Worm (Caenorhabditis elegans): ENCODE measurements around the gene hmgr-1.

ce11 chrIII:7322018-7322417, 37.3 kb upstream of the hmgr-1 start:
- TF ChIP-seq ceh-13 (GFP tag; optimal IDR thresholded peaks at IDR 0.05) (no peak), ama-1 (optimal IDR thresholded peaks at IDR 0.05) (no peak), hnd-1 (tag; optimal IDR thresholded peaks at IDR 0.05) (no peak), sea-1 (GFP tag; conservative IDR thresholded peaks at IDR 0.05) (no peak), tra-4 (tag; optimal IDR thresholded peaks at IDR 0.05) (no peak), tbx-37 (GFP tag; conservative IDR thresholded peaks at IDR 0.05) (no peak), ets-7 (tag; optimal IDR thresholded peaks at IDR 0.05) (no peak), hmbx-1 (tag; optimal IDR thresholded peaks at IDR 0.05) (no peak), hmg-4 (GFP tag; optimal IDR thresholded peaks at IDR 0.05) (no peak), ceh-36 (tag; optimal IDR thresholded peaks at IDR 0.05) (no peak)

Data from whole organism, early embryonic.